Worm (Caenorhabditis elegans): ENCODE data around the gene sedl-1.

Gene sedl-1

DNA sequence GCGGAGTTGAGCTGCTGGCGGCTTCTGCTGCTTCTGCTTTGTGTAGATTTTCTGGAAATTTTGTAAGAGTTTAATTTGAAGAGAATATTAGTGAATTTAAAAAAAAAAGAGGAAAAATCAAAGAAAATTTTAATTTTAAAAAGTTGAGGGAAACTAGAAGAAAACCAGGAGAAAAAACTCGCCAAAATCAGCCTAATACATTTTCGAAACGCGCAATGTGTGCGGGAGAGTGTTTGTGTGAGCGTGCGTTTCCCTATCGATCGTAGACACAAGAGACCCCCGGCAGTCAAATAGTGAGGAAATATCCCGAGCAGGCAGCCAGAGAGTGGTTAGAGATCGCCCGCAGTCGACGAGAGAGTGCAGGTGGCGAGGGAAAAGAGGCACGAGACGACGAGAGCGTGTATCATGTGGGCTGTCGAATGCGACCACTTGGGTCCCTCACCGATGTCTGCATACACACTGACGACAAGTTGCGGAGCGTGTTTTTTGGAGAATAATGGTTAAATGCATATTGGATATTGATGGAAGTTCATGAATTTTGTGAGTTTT is 6.6 kb upstream of the sedl-1 start, which contains the start of gene zfp-3:
Gene zfp-3, minus strand, starts transcription at position 51 of the 549 bp plus-strand sequence.
- TF ChIP-seq nhr-237 (tag; optimal IDR thresholded peaks at IDR 0.05) (no peak), tbx-2 (tag; optimal IDR thresholded peaks at IDR 0.05) (peak; percentile 87), nhr-43 (tag; optimal IDR thresholded peaks at IDR 0.05; ENCODE audit: poor library complexity, severe bottlenecking) (peak; percentile 86), eor-1 (tag; optimal IDR thresholded peaks at IDR 0.05) (no peak), lin-39 (tag; optimal IDR thresholded peaks at IDR 0.05) (peak; percentile 97), nhr-11 (tag; optimal IDR thresholded peaks at IDR 0.05) (peak; percentile 71), snpc-4 (tag; optimal IDR thresholded peaks at IDR 0.05) (peak; percentile 82), nhr-76 (tag; optimal IDR thresholded peaks at IDR 0.05) (no peak), elt-2 (tag; optimal IDR thresholded peaks at IDR 0.05) (peak; percentile 82), mml-1 (tag; optimal IDR thresholded peaks at IDR 0.05) (peak; percentile 17), R02D3.7 (tag; optimal IDR thresholded peaks at IDR 0.05) (peak; percentile 78), nhr-28 (tag; optimal IDR thresholded peaks at IDR 0.05) (no peak), sea-2 (GFP tag; optimal IDR thresholded peaks at IDR 0.05) (peak; percentile 78), ZK546.5 (tag; optimal IDR thresholded peaks at IDR 0.05) (peak; percentile 14), fkh-10 (GFP tag; optimal IDR thresholded peaks at IDR 0.05) (peak; percentile 88), skn-1 (tag; optimal IDR thresholded peaks at IDR 0.05) (peak; percentile 91), nhr-25 (tag; optimal IDR thresholded peaks at IDR 0.05) (peak; percentile 93), pqm-1 (tag; optimal IDR thresholded peaks at IDR 0.05) (peak; percentile 81), jun-1 (tag; optimal IDR thresholded peaks at IDR 0.05) (peak; percentile 98), nhr-12 (tag; optimal IDR thresholded peaks at IDR 0.05) (no peak), fkh-2 (tag; optimal IDR thresholded peaks at IDR 0.05) (no peak), unc-62 (GFP tag; optimal IDR thresholded peaks at IDR 0.05) (peak; percentile 90), daf-12 (tag; optimal IDR thresholded peaks at IDR 0.05) (no peak), fos-1 (tag; optimal IDR thresholded peaks at IDR 0.05) (peak; percentile 73), nfya-1 (tag; optimal IDR thresholded peaks at IDR 0.05; ENCODE audit: insufficient read depth) (peak; percentile 97), ztf-11 (tag; optimal IDR thresholded peaks at IDR 0.05) (no peak), zag-1 (tag; optimal IDR thresholded peaks at IDR 0.05) (no peak), aly-2 (tag; optimal IDR thresholded peaks at IDR 0.05) (no peak), lsy-12 (tag; optimal IDR thresholded peaks at IDR 0.05) (peak; percentile 83), elt-1 (tag; optimal IDR thresholded peaks at IDR 0.05) (peak; percentile 61), hmg-11 (tag; optimal IDR thresholded peaks at IDR 0.05) (peak; percentile 99), ceh-82 (tag; optimal IDR thresholded peaks at IDR 0.05) (peak; percentile 76), ztf-4 (tag; optimal IDR thresholded peaks at IDR 0.05) (no peak), egl-5 (tag; optimal IDR thresholded peaks at IDR 0.05) (peak; percentile 79), ceh-28 (tag; optimal IDR thresholded peaks at IDR 0.05) (peak; percentile 95), lin-15B (tag; optimal IDR thresholded peaks at IDR 0.05) (peak; percentile 87), ceh-9 (tag; optimal IDR thresholded peaks at IDR 0.05) (no peak), nhr-77 (tag; optimal IDR thresholded peaks at IDR 0.05) (peak; percentile 77), nhr-67 (tag; optimal IDR thresholded peaks at IDR 0.05) (no peak), mdl-1 (tag; optimal IDR thresholded peaks at IDR 0.05) (peak; percentile 91), egl-27 (tag; optimal IDR thresholded peaks at IDR 0.05) (peak; percentile 89), pha-4 (tag; optimal IDR thresholded peaks at IDR 0.05) (peak; percentile 96), ama-1 (optimal IDR thresholded peaks at IDR 0.05) (peak; percentile 62), nhr-23 (tag; optimal IDR thresholded peaks at IDR 0.05) (peak; percentile 93), ceh-16 (tag; optimal IDR thresholded peaks at IDR 0.05) (no peak), unc-39 (tag; optimal IDR thresholded peaks at IDR 0.05) (no peak), elt-3 (tag; optimal IDR thresholded peaks at IDR 0.05) (peak in 1 of 3 experiments; percentile 20)
